Fruit fly (Drosophila melanogaster): ENCODE data around the gene Rim.

Rim gene

dm6 chr3R:17966013-17966412 is 49.6 kb upstream of the Rim start (continued):
- no peak for TF ChIP-seq CG17912 (GFP tag; optimal IDR thresholded peaks at IDR 0.05)
- TF ChIP-seq esg (GFP tag; conservative IDR thresholded peaks at IDR 0.05), result no peak
- TF ChIP-seq Xbp1 (GFP tag; optimal IDR thresholded peaks at IDR 0.05), result no peak
- no peak for TF ChIP-seq Aef1 (GFP tag; IDR thresholded peaks at IDR 0.05)
- no peak for TF ChIP-seq tup (GFP tag; optimal IDR thresholded peaks at IDR 0.05)
- TF ChIP-seq pros (GFP tag; optimal IDR thresholded peaks at IDR 0.05), result no peak
- no peak for TF ChIP-seq CG4360 (GFP tag; IDR thresholded peaks at IDR 0.05)
- peak; percentile 52 for TF ChIP-seq mirr (GFP tag; optimal IDR thresholded peaks at IDR 0.05)
- peak; percentile 42 for TF ChIP-seq CG13296 (GFP tag; optimal IDR thresholded peaks at IDR 0.05)
- TF ChIP-seq CG13123 (GFP tag; optimal IDR thresholded peaks at IDR 0.05), result no peak
- no peak for TF ChIP-seq Adf1 (GFP tag; IDR thresholded peaks at IDR 0.05)
- TF ChIP-seq CG11695 (GFP tag; IDR thresholded peaks at IDR 0.05), result no peak
- TF ChIP-seq CG3065 (GFP tag; optimal IDR thresholded peaks at IDR 0.05), result no peak
- TF ChIP-seq ara (GFP tag; IDR thresholded peaks at IDR 0.05), result no peak
- peak; percentile 11 for TF ChIP-seq Asciz (GFP tag; optimal IDR thresholded peaks at IDR 0.05)
- TF ChIP-seq CG33213 (GFP tag; optimal IDR thresholded peaks at IDR 0.05), result no peak
- no peak for TF ChIP-seq CG3838 (GFP tag; optimal IDR thresholded peaks at IDR 0.05)
- peak; percentile 61 for TF ChIP-seq CG12769 (tag; optimal IDR thresholded peaks at IDR 0.05)
- no peak for TF ChIP-seq unc-4 (GFP tag; IDR thresholded peaks at IDR 0.05; ENCODE audit: partially characterized antibody)
- TF ChIP-seq tna (GFP tag; IDR thresholded peaks at IDR 0.05; ENCODE audit: partially characterized antibody), result no peak
- TF ChIP-seq Sry-δ (GFP tag; optimal IDR thresholded peaks at IDR 0.05), result no peak
- TF ChIP-seq CG12659 (GFP tag; optimal IDR thresholded peaks at IDR 0.05), result no peak
- TF ChIP-seq Neu2 (GFP tag; optimal IDR thresholded peaks at IDR 0.05; ENCODE audit: borderline replicate concordance), result no peak
- TF ChIP-seq aop (GFP tag; IDR thresholded peaks at IDR 0.05), result no peak
- TF ChIP-seq crp (GFP tag; optimal IDR thresholded peaks at IDR 0.05), result no peak
- 0 out of 2 replicates have a peak, but pooled peaks have one; percentile 9 for TF ChIP-seq Atf6 (GFP tag; IDR thresholded peaks at IDR 0.05)
- TF ChIP-seq slou (GFP tag; optimal IDR thresholded peaks at IDR 0.05), result no peak
- TF ChIP-seq dysf (GFP tag; IDR thresholded peaks at IDR 0.05), result no peak
- no peak for TF ChIP-seq CG14860 (GFP tag; IDR thresholded peaks at IDR 0.05; ENCODE audit: partially characterized antibody)
- peak; percentile 22 for TF ChIP-seq bab2 (GFP tag; optimal IDR thresholded peaks at IDR 0.05)
- TF ChIP-seq CG9797 (GFP tag; optimal IDR thresholded peaks at IDR 0.05), result no peak

dm6 chr3R:17965381-17965780 is 49.0 kb upstream of the Rim start:
- TF ChIP-seq Oaz (GFP tag; IDR thresholded peaks at IDR 0.05) (no peak), CG17568 (GFP tag; optimal IDR thresholded peaks at IDR 0.05) (peak; percentile 26), CG6683 (GFP tag; optimal IDR thresholded peaks at IDR 0.05) (no peak), CG2116 (GFP tag; optimal IDR thresholded peaks at IDR 0.05) (no peak), Med (GFP tag) (peak; percentile 38), Rfx (GFP tag; IDR thresholded peaks at IDR 0.05) (peak; percentile 25; the same call in 1 of the 2 replicates), sens (GFP tag) (peak; percentile 58), vvl (GFP tag; IDR thresholded peaks at IDR 0.05) (peak; percentile 26), lab (GFP tag; optimal IDR thresholded peaks at IDR 0.05) (peak; percentile 37), pan (optimal IDR thresholded peaks at IDR 0.05) (no peak), pan (GFP tag; optimal IDR thresholded peaks at IDR 0.05 in 1 of 2, IDR thresholded peaks at IDR 0.05 in 1 of 2) (no peak), Aef1 (GFP tag; IDR thresholded peaks at IDR 0.05) (no peak)
